Worm (Caenorhabditis elegans): ENCODE data around the gene C50D2.6.

DNA sequence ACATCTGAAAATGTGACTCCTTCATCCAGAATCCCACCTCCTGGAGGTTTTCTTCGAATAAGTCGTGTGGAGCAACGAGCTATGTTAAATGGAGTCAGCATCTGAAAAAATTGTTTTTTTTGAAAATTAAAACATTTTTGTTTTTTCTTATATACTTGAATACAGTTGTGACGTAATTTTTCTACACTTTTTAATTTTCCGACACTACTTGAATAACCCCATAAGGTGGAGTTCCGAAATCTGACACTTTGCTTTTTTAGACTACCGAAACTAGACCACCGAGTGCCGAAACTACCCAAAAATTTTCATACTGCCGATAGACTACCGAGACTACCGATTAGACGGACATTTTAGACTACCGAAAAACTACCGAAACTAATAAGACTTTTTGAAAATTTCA, 7.2 kb downstream of the C50D2.6 start, which contains the start of gene mcat-1:
- TF ChIP-seq flt-1 (GFP tag; IDR thresholded peaks at IDR 0.05) (no peak), ref-1 (GFP tag; conservative IDR thresholded peaks at IDR 0.05) (no peak), med-1 (GFP tag; optimal IDR thresholded peaks at IDR 0.05; ENCODE audit: insufficient read depth) (no peak), ztf-23 (GFP tag; IDR thresholded peaks at IDR 0.05) (no peak), T22C8.4 (GFP tag; IDR thresholded peaks at IDR 0.05) (no peak), klf-2 (GFP tag; conservative IDR thresholded peaks at IDR 0.05) (no peak), ztf-29 (GFP tag; IDR thresholded peaks at IDR 0.05) (no peak), cog-1 (tag; optimal IDR thresholded peaks at IDR 0.05) (no peak), tab-1 (GFP tag; IDR thresholded peaks at IDR 0.05) (no peak)

Measured in whole organism, midembryonic.